Fruit fly (Drosophila melanogaster) Kc167 (cell line): ENCODE results near the gene CG18231.

Experiments
- Myc ChIP-seq: fragments of >200 bp; optimal IDR thresholded peaks from 2 replicates; lab custom pipeline; 2017; ENCODE audit warnings: missing external identifiers
- Sin3A ChIP-seq: fragments of >200 bp; optimal IDR thresholded peaks from 2 replicates; lab custom pipeline; 2018; ENCODE audit warnings: missing external identifiers
- h ChIP-seq: fragments of >200 bp; optimal IDR thresholded peaks from 3 replicates; lab custom pipeline; 2018; ENCODE audit warnings: missing external identifiers
- insv ChIP-seq: fragments of >200 bp; optimal IDR thresholded peaks from 3 replicates; lab custom pipeline; 2018; ENCODE audit warnings: missing external identifiers
- psq ChIP-seq: fragments of >200 bp; optimal IDR thresholded peaks from 2 replicates; lab custom pipeline; 2017; ENCODE audit warnings: missing external identifiers
- ttk ChIP-seq: sonication (Bioruptor generic); optimal IDR thresholded peaks from 2 replicates; lab custom pipeline; 2017; ENCODE audit warnings: missing external identifiers

- no peak for TF ChIP-seq insv (lab: Kevin White, UChicago)
- no peak for TF ChIP-seq psq (lab: Kevin White, UChicago)
- no peak for TF ChIP-seq ttk (lab: Kevin White, UChicago)
- TF ChIP-seq h (lab: Kevin White, UChicago): no peak
- no peak for TF ChIP-seq Myc (lab: Kevin White, UChicago)
- no peak for TF ChIP-seq Sin3A
Observed at dm6 chr3L:18611600-18611999, 4.3 kb downstream of the CG18231 start, which contains the start of gene CG32199.
